Worm (Caenorhabditis elegans) whole organism, late embryonic: ENCODE measurements around the gene lhpp-1.

Experiments used
- C38D4.7 ChIP-seq: fragments of 200-800 bp; sonication (Bioruptor generic); optimal IDR thresholded peaks from 2 replicates; lab custom pipeline; 2018; ENCODE audit warnings: mild to moderate bottlenecking, missing genetic modification characterization, moderate library complexity, missing compliant biosample characterization
- K02D7.2 ChIP-seq: sonication (generic microtip); optimal IDR thresholded peaks from 2 replicates; lab custom pipeline; 2017; ENCODE audit warnings: mild to moderate bottlenecking, missing genetic modification characterization, missing compliant biosample characterization
- K09A11.1 ChIP-seq: sonication (generic microtip); optimal IDR thresholded peaks from 2 replicates; lab custom pipeline; 2017; ENCODE audit warnings: antibody characterized with exemption, mild to moderate bottlenecking, missing genetic modification characterization, missing compliant biosample characterization; ENCODE audit not compliant: insufficient read depth
- ceh-18 ChIP-seq: sonication (generic microtip); optimal IDR thresholded peaks from 2 replicates; lab custom pipeline; 2016; ENCODE audit warnings: missing genetic modification characterization, missing compliant biosample characterization
- ceh-19 ChIP-seq: fragments of 200-800 bp; sonication (Bioruptor generic); optimal IDR thresholded peaks from 2 replicates; lab custom pipeline; 2018; ENCODE audit warnings: mild to moderate bottlenecking, missing genetic modification characterization, missing compliant biosample characterization
- ceh-31 ChIP-seq: sonication (generic microtip); optimal IDR thresholded peaks from 2 replicates; lab custom pipeline; 2016; ENCODE audit warnings: missing genetic modification characterization, missing compliant biosample characterization
- ceh-34 ChIP-seq: sonication (generic microtip); optimal IDR thresholded peaks from 2 replicates; lab custom pipeline; 2016; ENCODE audit warnings: mild to moderate bottlenecking, missing genetic modification characterization, missing compliant biosample characterization
- ceh-45 ChIP-seq: fragments of 200-800 bp; sonication (Bioruptor generic); IDR thresholded peaks from 2 replicates; pipeline ENCODE4 v1.3.6; 2022; ENCODE audit warnings: missing genetic modification reagents, missing genetic modification characterization, missing compliant biosample characterization
- ceh-48 ChIP-seq: sonication (generic microtip); optimal IDR thresholded peaks from 2 replicates; lab custom pipeline; 2016; ENCODE audit warnings: missing genetic modification characterization, inconsistent platforms, missing compliant biosample characterization
- dmd-4 ChIP-seq: sonication (generic microtip); optimal IDR thresholded peaks from 2 replicates; lab custom pipeline; 2016; ENCODE audit warnings: borderline replicate concordance, missing genetic modification characterization, missing compliant biosample characterization
- dve-1 ChIP-seq: sonication (generic microtip); optimal IDR thresholded peaks from 2 replicates; lab custom pipeline; 2017; ENCODE audit warnings: antibody characterized with exemption, mild to moderate bottlenecking, missing genetic modification characterization, missing compliant biosample characterization
- elt-2 ChIP-seq: sonication (generic microtip); optimal IDR thresholded peaks from 2 replicates; lab custom pipeline; 2016; ENCODE audit warnings: missing genetic modification reagents, missing genetic modification characterization, missing compliant biosample characterization
- ets-4 ChIP-seq: sonication (generic microtip); optimal IDR thresholded peaks from 2 replicates; lab custom pipeline; 2016; ENCODE audit warnings: missing genetic modification characterization, missing compliant biosample characterization
- fax-1 ChIP-seq: sonication (generic microtip); optimal IDR thresholded peaks from 2 replicates; lab custom pipeline; 2016; ENCODE audit warnings: missing genotype, missing genetic modification characterization, missing compliant biosample characterization
- gmeb-2 ChIP-seq: sonication (generic microtip); optimal IDR thresholded peaks from 2 replicates; lab custom pipeline; 2016; ENCODE audit warnings: missing genetic modification characterization, inconsistent platforms, missing compliant biosample characterization
- hlh-13 ChIP-seq: fragments of 200-800 bp; sonication (Bioruptor generic); optimal IDR thresholded peaks from 2 replicates; lab custom pipeline; 2018; ENCODE audit warnings: mild to moderate bottlenecking, missing genetic modification characterization, missing compliant biosample characterization
- hlh-15 ChIP-seq: sonication (generic microtip); optimal IDR thresholded peaks from 2 replicates; lab custom pipeline; 2016; ENCODE audit warnings: missing genetic modification characterization, missing compliant biosample characterization
- hlh-6 ChIP-seq: sonication (generic microtip); optimal IDR thresholded peaks from 2 replicates; lab custom pipeline; 2016; ENCODE audit warnings: missing genotype, missing genetic modification characterization, missing compliant biosample characterization
- madf-2 ChIP-seq: sonication (generic microtip); optimal IDR thresholded peaks from 2 replicates; lab custom pipeline; 2017; ENCODE audit warnings: missing genetic modification characterization, missing compliant biosample characterization
- nhr-11 ChIP-seq: fragments of 150-350 bp; optimal IDR thresholded peaks from 2 replicates; lab custom pipeline; 2014; ENCODE audit warnings: missing biosample characterization, missing genetic modification characterization
- npax-4 ChIP-seq: sonication (generic microtip); optimal IDR thresholded peaks from 2 replicates; lab custom pipeline; 2016; ENCODE audit warnings: missing genetic modification characterization, missing compliant biosample characterization
- pag-3 ChIP-seq: sonication (generic microtip); optimal IDR thresholded peaks from 2 replicates; lab custom pipeline; 2016; ENCODE audit warnings: missing compliant biosample characterization, missing genetic modification characterization, borderline replicate concordance
- pat-9 ChIP-seq: fragments of 200-800 bp; sonication (Bioruptor generic); optimal IDR thresholded peaks from 2 replicates; lab custom pipeline; 2018; ENCODE audit warnings: mild to moderate bottlenecking, missing genetic modification characterization, moderate library complexity, missing compliant biosample characterization
- pqm-1 ChIP-seq: sonication (generic microtip); optimal IDR thresholded peaks from 2 replicates; lab custom pipeline; 2016; ENCODE audit warnings: missing genetic modification characterization, missing compliant biosample characterization
- ref-2 ChIP-seq: sonication (generic microtip); optimal IDR thresholded peaks from 2 replicates; lab custom pipeline; 2016; ENCODE audit warnings: missing genetic modification characterization, missing compliant biosample characterization
- rnt-1 ChIP-seq: sonication (generic microtip); optimal IDR thresholded peaks from 2 replicates; lab custom pipeline; 2016; ENCODE audit warnings: missing genetic modification characterization, missing compliant biosample characterization
- sdc-2 ChIP-seq: sonication (generic microtip); optimal IDR thresholded peaks from 2 replicates; lab custom pipeline; 2016; ENCODE audit warnings: missing genotype, missing genetic modification characterization, missing compliant biosample characterization
- sox-2 ChIP-seq: fragments of 200-800 bp; sonication (Bioruptor generic); IDR thresholded peaks from 2 replicates; pipeline ENCODE4 v1.3.6; 2022; ENCODE audit warnings: missing genetic modification reagents, missing genetic modification characterization, missing compliant biosample characterization
- sox-4 ChIP-seq: sonication (generic microtip); optimal IDR thresholded peaks from 2 replicates; lab custom pipeline; 2017; ENCODE audit warnings: mild to moderate bottlenecking, missing genetic modification characterization, inconsistent platforms, missing compliant biosample characterization
- tbx-7 ChIP-seq: sonication (generic microtip); optimal IDR thresholded peaks from 2 replicates; lab custom pipeline; 2016; ENCODE audit warnings: missing genotype, missing genetic modification characterization, missing compliant biosample characterization
- ttx-3 ChIP-seq: sonication (generic microtip); optimal IDR thresholded peaks from 2 replicates; lab custom pipeline; 2016; ENCODE audit warnings: missing genetic modification reagents, missing genetic modification characterization, missing compliant biosample characterization
- unc-3 ChIP-seq, 2 experiments: fragments of 200-800 bp in 1 of 2; sonication (Bioruptor generic) in 1 of 2; sonication (generic microtip) in 1 of 2; conservative IDR thresholded peaks in 1 of 2; optimal IDR thresholded peaks in 1 of 2; 2 replicates each; pipeline versions ENCODE4 v1.3.6 to Lab custom; 2016 to 2022; ENCODE audit warnings: missing compliant biosample characterization in 2 of 2, missing genetic modification characterization in 2 of 2, missing genetic modification reagents in 1 of 2
- unc-55 ChIP-seq: sonication (generic microtip); optimal IDR thresholded peaks from 2 replicates; lab custom pipeline; 2017; ENCODE audit warnings: missing biosample characterization, missing genetic modification reagents, missing genetic modification characterization

Gene lhpp-1

DNA sequence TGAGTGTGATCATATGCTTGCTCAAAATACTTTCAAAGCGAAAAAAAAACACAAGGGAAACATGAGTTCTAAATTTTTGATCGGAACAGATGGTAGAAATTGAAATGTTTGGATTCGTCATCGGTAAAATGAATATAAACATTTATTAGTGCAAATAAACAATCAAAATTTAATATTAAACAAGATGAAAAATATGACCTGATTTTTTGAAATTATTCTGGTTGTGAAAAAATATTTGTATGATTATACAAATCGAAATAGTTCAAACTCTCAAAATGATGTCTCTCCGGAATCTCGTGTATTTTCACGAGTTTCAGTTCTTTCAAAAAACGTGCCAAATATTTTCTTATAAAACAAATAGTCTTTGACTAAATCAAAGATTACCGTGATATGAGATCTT lies 8.8 kb upstream of the lhpp-1 start, which contains the start of gene C13C4.7:
C13C4.7 (minus strand) TSS at position 101 of the 400 bp plus-strand sequence.
- TF ChIP-seq gmeb-2 (tag; lab: Kevin White, UChicago): no peak
- no peak for TF ChIP-seq ceh-45 (GFP tag; lab: Robert Waterston, UW)
- no peak for TF ChIP-seq ceh-18

ce11 chrV:12117567-12118053 lies 6.0 kb upstream of the lhpp-1 start, which contains the start of gene C13C4.8:
Gene C13C4.8 (plus strand): TSS chrV:12118003.
- TF ChIP-seq ceh-31 (tag; lab: Kevin White, UChicago) (no peak), dve-1 (no peak), elt-2 (no peak), ceh-19 (GFP tag; lab: Kevin White, UChicago) (no peak), hlh-13 (GFP tag; lab: Kevin White, UChicago) (no peak), sdc-2 (no peak), rnt-1 (tag; lab: Kevin White, UChicago) (no peak)

ce11 chrV:12115150-12115549 lies 3.5 kb upstream of the lhpp-1 start:
- TF ChIP-seq unc-3 (GFP tag; conservative IDR thresholded peaks at IDR 0.05; lab: Robert Waterston, UW): no peak
- no peak for TF ChIP-seq unc-3 (tag; optimal IDR thresholded peaks at IDR 0.05; lab: Kevin White, UChicago)
- TF ChIP-seq npax-4 (tag; lab: Kevin White, UChicago): no peak

DNA sequence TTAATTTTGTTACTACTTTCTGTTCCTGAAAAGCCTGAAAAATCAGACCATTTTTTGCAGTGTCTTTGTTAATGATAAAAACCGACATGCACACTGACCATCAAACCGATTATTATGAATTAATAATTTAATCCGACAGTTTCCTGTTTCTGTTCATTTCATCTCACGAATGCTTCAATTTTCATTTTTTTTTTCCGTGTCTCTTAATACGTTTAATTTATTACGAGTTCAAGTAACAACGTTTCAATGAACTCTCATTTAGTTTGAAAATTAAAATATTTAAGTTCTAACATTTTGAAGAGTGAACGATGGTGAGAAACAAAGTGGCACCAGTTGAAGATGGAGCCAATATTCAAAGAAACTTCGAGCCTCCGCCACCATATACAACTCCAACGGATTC lies 3.1 kb upstream of the lhpp-1 start, which contains the start of gene spin-1:
spin-1 (plus strand) TSS at position 301 of the 400 bp plus-strand sequence.
- TF ChIP-seq K09A11.1 (tag; lab: Kevin White, UChicago) (no peak), tbx-7 (tag; lab: Kevin White, UChicago) (no peak), hlh-6 (tag; lab: Kevin White, UChicago) (no peak), sdc-2 (no peak), fax-1 (tag; lab: Kevin White, UChicago) (no peak), ets-4 (tag; lab: Kevin White, UChicago) (no peak), dve-1 (no peak), hlh-15 (tag; lab: Kevin White, UChicago) (no peak), ceh-18 (no peak), rnt-1 (tag; lab: Kevin White, UChicago) (no peak), pat-9 (no peak), ceh-48 (tag; lab: Kevin White, UChicago) (no peak), C38D4.7 (GFP tag; lab: Kevin White, UChicago) (no peak)

DNA sequence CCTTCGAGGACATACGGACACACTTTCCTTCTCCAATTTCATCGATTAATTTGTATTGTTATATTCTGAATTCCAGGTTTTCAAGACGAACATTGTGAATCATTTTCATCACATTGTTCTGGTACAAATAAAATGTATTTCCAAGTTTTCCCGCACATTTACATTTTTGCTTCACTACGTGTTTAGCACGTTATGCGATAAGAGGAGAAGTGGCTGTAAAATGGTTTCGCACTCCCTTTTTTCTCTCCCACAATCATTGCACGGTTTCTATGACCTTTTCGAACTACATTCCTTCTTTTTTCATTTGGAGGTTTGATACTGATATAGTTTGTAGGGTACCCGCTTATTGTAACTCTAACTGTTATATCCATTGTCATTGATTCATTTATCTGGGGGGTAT lies 2.1 kb upstream of the lhpp-1 start:
- no peak for TF ChIP-seq ttx-3
- no peak for TF ChIP-seq nhr-11 (tag; lab: Kevin White, UChicago)
- TF ChIP-seq sox-4 (tag; lab: Kevin White, UChicago): no peak
- no peak for TF ChIP-seq fax-1 (tag; lab: Kevin White, UChicago)
- no peak for TF ChIP-seq sox-2 (GFP tag; lab: Robert Waterston, UW)
- no peak for TF ChIP-seq unc-55 (GFP tag; lab: Kevin White, UChicago)
- no peak for TF ChIP-seq hlh-13 (GFP tag; lab: Kevin White, UChicago)
- no peak for TF ChIP-seq ref-2 (tag; lab: Kevin White, UChicago)
- no peak for TF ChIP-seq dmd-4 (tag; lab: Kevin White, UChicago)
- TF ChIP-seq ceh-34: no peak
- TF ChIP-seq madf-2: no peak
- no peak for TF ChIP-seq pag-3 (tag; lab: Kevin White, UChicago)
- TF ChIP-seq K02D7.2 (tag; lab: Kevin White, UChicago): no peak
- TF ChIP-seq pqm-1 (tag; lab: Kevin White, UChicago): no peak
- no peak for TF ChIP-seq ceh-19 (GFP tag; lab: Kevin White, UChicago)
